Worm (Caenorhabditis elegans) whole organism, L3 larva: ENCODE measurements around the gene nhr-35.

Source experiments
- R02D3.7 ChIP-seq: fragments of 150-350 bp; optimal IDR thresholded peaks from 2 replicates; lab custom pipeline; 2014; ENCODE audit warnings: missing biosample characterization, missing genetic modification characterization
- ama-1 ChIP-seq: fragments of 150-350 bp; optimal IDR thresholded peaks from 2 replicates; lab custom pipeline; 2018
- ceh-82 ChIP-seq: fragments of 150-350 bp; optimal IDR thresholded peaks from 2 replicates; lab custom pipeline; 2014; ENCODE audit warnings: missing biosample characterization, missing genetic modification characterization
- egl-27 ChIP-seq: sonication (generic microtip); optimal IDR thresholded peaks from 4 replicates; lab custom pipeline; 2017; ENCODE audit warnings: missing biosample characterization, missing genetic modification reagents, missing genetic modification characterization
- nhr-12 ChIP-seq: fragments of 150-350 bp; optimal IDR thresholded peaks from 2 replicates; lab custom pipeline; 2014; ENCODE audit warnings: missing biosample characterization, missing genetic modification characterization
- nhr-77 ChIP-seq: fragments of 150-350 bp; optimal IDR thresholded peaks from 2 replicates; lab custom pipeline; 2014; ENCODE audit warnings: missing biosample characterization, missing genetic modification characterization
- pha-4 ChIP-seq: fragments of 150-350 bp; optimal IDR thresholded peaks from 2 replicates; lab custom pipeline; 2014; ENCODE audit warnings: missing biosample characterization, missing genetic modification reagents, missing genetic modification characterization

DNA sequence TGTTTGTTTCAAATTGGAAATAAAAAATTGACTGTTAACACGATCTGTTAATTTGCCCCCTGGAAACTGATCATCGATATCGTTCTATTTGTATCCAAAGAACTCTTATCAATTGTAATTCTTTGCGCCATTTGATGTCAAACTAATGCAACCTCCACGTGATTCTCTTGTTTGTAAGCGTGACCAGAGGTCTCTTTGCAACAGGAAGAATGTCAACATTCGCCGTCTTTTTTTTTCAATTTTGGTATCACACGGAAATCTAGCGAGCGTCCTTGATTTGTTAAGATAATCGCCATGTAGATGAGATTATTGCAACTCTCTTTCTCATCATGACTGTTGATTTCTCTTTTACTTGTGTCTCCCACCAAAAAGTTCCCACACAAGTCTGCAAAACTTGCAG, 3.6 kb upstream of the nhr-35 start:
- TF ChIP-seq nhr-77 (no peak), pha-4 (tag; lab: Kevin White, UChicago) (peak; percentile 76), egl-27 (tag; lab: Kevin White, UChicago) (no peak), nhr-12 (tag; lab: Kevin White, UChicago) (no peak), R02D3.7 (tag; lab: Kevin White, UChicago) (no peak), ama-1 (no peak), ceh-82 (tag; lab: Kevin White, UChicago) (no peak)
